Fruit fly (Drosophila melanogaster): Measurements from ENCODE around the gene Nep5.

- no peak for TF ChIP-seq N (GFP tag; optimal IDR thresholded peaks at IDR 0.05)
- no peak for TF ChIP-seq dsf (GFP tag; optimal IDR thresholded peaks at IDR 0.05; ENCODE audit: borderline replicate concordance)
- TF ChIP-seq Mio (GFP tag; optimal IDR thresholded peaks at IDR 0.05): no peak
- no peak for TF ChIP-seq h (GFP tag; optimal IDR thresholded peaks at IDR 0.05)
- no peak for TF ChIP-seq rgr (GFP tag; optimal IDR thresholded peaks at IDR 0.05)
- TF ChIP-seq psq (GFP tag; optimal IDR thresholded peaks at IDR 0.05): no peak
- TF ChIP-seq CG32264 (GFP tag; optimal IDR thresholded peaks at IDR 0.05): no peak
- no peak for TF ChIP-seq brk (GFP tag; optimal IDR thresholded peaks at IDR 0.05)
- TF ChIP-seq lola (GFP tag; optimal IDR thresholded peaks at IDR 0.05): no peak
Observed at dm6 chr3R:27087549-27087948, 23.6 kb upstream of the Nep5 start, which contains the start of gene Cpr97Ea.
